Worm (Caenorhabditis elegans): ENCODE measurements around the gene pas-7.

pas-7 gene

DNA sequence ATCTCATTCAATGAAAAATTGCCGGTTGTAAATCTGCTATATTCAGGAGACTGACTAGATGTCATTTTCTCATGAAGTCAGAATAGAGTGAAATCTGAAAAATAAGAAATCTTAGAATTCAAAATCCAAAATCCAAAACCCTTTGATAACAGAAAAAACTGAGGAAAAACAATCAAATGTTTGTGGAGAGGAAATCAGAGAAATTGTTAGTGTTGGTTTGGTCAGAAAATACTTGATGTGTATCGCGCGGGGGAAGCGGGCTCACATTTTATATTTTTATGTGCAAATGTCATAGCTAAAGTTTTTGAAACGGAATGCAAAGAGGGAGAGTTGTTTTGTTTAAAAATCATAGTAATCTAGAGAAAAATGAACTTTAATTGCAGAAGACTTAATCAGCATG, 32.1 kb upstream of the pas-7 start, which contains the start of gene F27E5.5:
F27E5.5 (minus strand) TSS at position 101 of the 400 bp plus-strand sequence.
- TF ChIP-seq Y95B8A.8 (GFP tag; IDR thresholded peaks at IDR 0.05) (no peak), ceh-100 (GFP tag; IDR thresholded peaks at IDR 0.05) (no peak)

ce11 chrII:10127389-10127788, 27.7 kb upstream of the pas-7 start, which contains the start of gene F27E5.8:
Gene F27E5.8 (minus strand): TSS chrII:10127489.
- TF ChIP-seq him-1 (tag; optimal IDR thresholded peaks at IDR 0.05) (no peak), sea-2 (GFP tag; IDR thresholded peaks at IDR 0.05) (no peak), zfh-2 (GFP tag; conservative IDR thresholded peaks at IDR 0.05) (no peak), nhr-80 (tag; optimal IDR thresholded peaks at IDR 0.05) (no peak)

DNA sequence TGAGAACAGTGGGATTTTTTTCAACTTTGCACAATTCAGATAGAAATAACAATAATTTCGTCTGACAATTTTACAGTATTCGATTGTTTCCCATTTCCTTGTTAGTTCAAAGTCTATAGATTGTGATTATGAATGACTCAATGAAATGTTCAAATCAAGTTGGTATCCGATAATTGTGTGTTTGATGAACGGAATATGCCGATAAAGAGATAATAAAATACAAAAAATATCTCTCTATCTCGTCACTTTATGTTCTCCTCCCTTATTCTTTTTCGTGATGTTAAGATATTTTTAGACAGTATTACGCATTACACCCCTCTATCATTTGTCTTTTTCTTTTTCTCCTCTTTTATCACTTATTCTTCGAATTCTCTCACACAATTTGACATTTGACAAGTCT, 22.8 kb upstream of the pas-7 start, which contains the start of gene F27E5.7:
F27E5.7 (plus strand) TSS at position 301 of the 400 bp plus-strand sequence.
- no peak for TF ChIP-seq Y67H2A.10 (GFP tag; conservative IDR thresholded peaks at IDR 0.05)
- no peak for TF ChIP-seq ets-4 (GFP tag; optimal IDR thresholded peaks at IDR 0.05)
- no peak for TF ChIP-seq rpc-1 (optimal IDR thresholded peaks at IDR 0.05)
- no peak for TF ChIP-seq rpc-1 (tag; optimal IDR thresholded peaks at IDR 0.05)
- TF ChIP-seq ceh-27 (GFP tag; optimal IDR thresholded peaks at IDR 0.05), result no peak
- TF ChIP-seq F49E8.2 (tag; optimal IDR thresholded peaks at IDR 0.05; ENCODE audit: insufficient read depth), result no peak
- no peak for TF ChIP-seq hrde-1 (tag; optimal IDR thresholded peaks at IDR 0.05; ENCODE audit: borderline replicate concordance)
- no peak for TF ChIP-seq efl-1 (GFP tag; optimal IDR thresholded peaks at IDR 0.05)
- no peak for TF ChIP-seq F37B4.10 (GFP tag; IDR thresholded peaks at IDR 0.05)
- no peak for TF ChIP-seq F23B12.7 (tag; optimal IDR thresholded peaks at IDR 0.05; ENCODE audit: insufficient read depth)
- no peak for TF ChIP-seq nfyb-1 (GFP tag; IDR thresholded peaks at IDR 0.05)

DNA sequence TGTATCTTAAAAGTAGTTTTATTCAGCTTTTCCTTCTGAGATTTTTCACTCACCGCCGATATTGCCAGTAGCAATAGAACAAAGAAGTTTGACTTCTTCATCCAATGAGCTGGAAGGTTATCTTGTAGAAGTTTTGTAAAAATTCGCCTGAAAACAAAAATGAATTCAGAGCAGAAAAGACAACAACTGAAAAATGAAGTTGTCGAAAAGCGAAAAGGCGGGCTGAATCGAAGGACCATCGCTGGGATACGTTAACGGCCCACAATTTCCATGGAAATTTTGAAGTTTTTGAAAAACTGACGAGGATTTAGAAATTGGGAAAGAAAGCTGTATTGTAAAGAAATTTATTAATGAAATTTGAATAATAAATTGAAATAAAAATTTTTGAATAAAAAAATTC, 22.1 kb upstream of the pas-7 start, which contains the start of gene lov-1:
lov-1 (minus strand) TSS at position 101 of the 400 bp plus-strand sequence.
- TF ChIP-seq dpl-1 (GFP tag; optimal IDR thresholded peaks at IDR 0.05) (no peak), D2030.7 (GFP tag; IDR thresholded peaks at IDR 0.05) (no peak), B0019.2 (GFP tag; conservative IDR thresholded peaks at IDR 0.05) (no peak), him-1 (tag; optimal IDR thresholded peaks at IDR 0.05) (no peak), ztf-6 (GFP tag; IDR thresholded peaks at IDR 0.05) (no peak), hmg-1.2 (GFP tag; IDR thresholded peaks at IDR 0.05) (no peak)

- TF ChIP-seq zfh-2 (GFP tag; conservative IDR thresholded peaks at IDR 0.05) (peak; percentile 53; the same call in 1 of the 2 replicates), Y67H2A.10 (GFP tag; conservative IDR thresholded peaks at IDR 0.05) (no peak)
Observed at ce11 chrII:10116690-10117089, 17.0 kb upstream of the pas-7 start.

DNA sequence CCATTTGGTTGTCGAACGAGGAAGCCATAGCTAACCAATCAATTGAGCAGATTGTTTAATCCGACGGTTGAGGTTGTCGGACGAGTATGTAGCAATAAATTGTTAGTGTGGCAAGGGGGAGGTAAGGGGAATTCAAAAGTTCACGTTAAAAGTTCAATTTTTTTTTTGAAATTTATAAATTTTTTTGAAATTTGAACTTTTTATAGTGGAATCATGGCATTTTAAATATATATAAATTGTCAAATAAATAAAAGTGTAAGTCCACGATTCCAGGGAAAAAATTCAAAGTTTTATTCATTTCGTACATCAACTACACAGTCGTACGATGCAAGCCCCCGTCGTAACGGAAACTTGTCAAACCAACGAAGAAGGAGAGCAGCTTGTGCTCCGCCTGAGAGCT, 8.7 kb upstream of the pas-7 start, which contains the start of the genes ZK945.7 and ZK945.8:
ZK945.7 (minus strand) TSS at position 101 of the 400 bp plus-strand sequence.
ZK945.8 (plus strand) TSS at position 275 of the 400 bp plus-strand sequence.
- TF ChIP-seq lsl-1 (GFP tag; optimal IDR thresholded peaks at IDR 0.05) (no peak), nfya-1 (tag; optimal IDR thresholded peaks at IDR 0.05; ENCODE audit: borderline replicate concordance, insufficient read depth) (no peak), ztf-3 (GFP tag; optimal IDR thresholded peaks at IDR 0.05) (no peak)

DNA sequence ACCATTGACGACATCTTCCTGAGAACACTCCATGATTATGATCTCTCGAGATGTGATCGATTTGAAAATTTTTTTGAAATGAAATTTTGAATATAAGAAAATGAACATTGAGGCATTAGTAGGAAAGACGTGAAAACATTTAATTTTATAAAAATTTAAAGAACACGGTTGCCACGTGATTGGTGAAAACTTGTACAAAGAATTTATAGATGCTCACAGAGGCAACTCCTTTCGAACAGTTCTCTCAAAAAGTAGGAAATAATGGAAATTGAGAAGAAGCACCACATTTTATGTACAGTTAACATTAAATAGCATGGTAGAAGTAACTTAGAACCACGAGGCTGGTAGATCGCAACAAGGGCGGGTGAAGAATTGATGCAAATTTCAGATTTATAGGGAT, 7.2 kb upstream of the pas-7 start, which contains the start of gene ZK945.6:
ZK945.6 (minus strand) TSS at position 101 of the 400 bp plus-strand sequence.
- TF ChIP-seq tbp1 (GFP tag; optimal IDR thresholded peaks at IDR 0.05), result no peak
- no peak for TF ChIP-seq attf-3 (GFP tag; conservative IDR thresholded peaks at IDR 0.05)
- TF ChIP-seq akir-1 (GFP tag; optimal IDR thresholded peaks at IDR 0.05), result no peak
- TF ChIP-seq somi-1 (GFP tag; optimal IDR thresholded peaks at IDR 0.05), result no peak
- no peak for TF ChIP-seq aptf-2 (GFP tag; conservative IDR thresholded peaks at IDR 0.05)
- TF ChIP-seq atf-7 (tag; optimal IDR thresholded peaks at IDR 0.05), result no peak
- TF ChIP-seq mcd-1 (GFP tag; IDR thresholded peaks at IDR 0.05), result no peak
- no peak for TF ChIP-seq ceh-91 (GFP tag; IDR thresholded peaks at IDR 0.05)
- TF ChIP-seq lir-1 (GFP tag; conservative IDR thresholded peaks at IDR 0.05), result no peak
- no peak for TF ChIP-seq F33H1.4 (GFP tag; IDR thresholded peaks at IDR 0.05)
- TF ChIP-seq egrh-3 (GFP tag; IDR thresholded peaks at IDR 0.05), result no peak
- TF ChIP-seq mxl-1 (tag; optimal IDR thresholded peaks at IDR 0.05), result no peak
- TF ChIP-seq B0336.3 (GFP tag; IDR thresholded peaks at IDR 0.05), result no peak
- no peak for TF ChIP-seq hsf-1 (GFP tag; IDR thresholded peaks at IDR 0.05)

Measured in whole organism, young adult.